Worm (Caenorhabditis elegans) whole organism, L4/young adult: ENCODE results near the gene F13E6.2.

Source experiments
- W03F9.2 ChIP-seq: fragments of 150-350 bp; optimal IDR thresholded peaks from 2 replicates; lab custom pipeline; 2014; ENCODE audit warnings: missing biosample characterization, missing genetic modification characterization
- dao-5 ChIP-seq: sonication (generic microtip); optimal IDR thresholded peaks from 2 replicates; lab custom pipeline; 2016; ENCODE audit warnings: missing genotype, missing genetic modification characterization, moderate library complexity, missing compliant biosample characterization
- him-1 ChIP-seq: sonication (generic microtip); optimal IDR thresholded peaks from 2 replicates; lab custom pipeline; 2016; ENCODE audit warnings: missing genotype, missing genetic modification reagents, missing genetic modification characterization, missing compliant biosample characterization

DNA sequence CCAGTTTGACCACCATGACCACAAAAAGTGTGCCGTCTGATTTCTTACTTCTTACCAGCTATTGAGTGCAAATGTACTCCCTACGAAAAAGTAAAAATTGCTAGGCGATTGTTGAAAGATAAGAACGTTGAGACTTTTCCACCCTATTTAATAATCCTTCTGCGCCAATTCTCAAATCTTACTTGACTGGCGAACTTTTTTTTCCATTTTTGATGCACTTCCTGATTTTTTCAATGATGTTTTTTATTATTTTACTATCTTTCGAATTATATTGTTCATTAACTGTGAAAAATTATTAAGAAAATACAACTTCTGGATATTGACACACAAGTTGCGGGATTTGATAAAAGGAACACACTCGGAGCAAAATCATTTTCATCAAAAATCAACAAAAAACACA is 38.5 kb downstream of the F13E6.2 start, which contains the start of gene daf-12:
- TF ChIP-seq him-1 (no peak), dao-5 (tag; lab: Kevin White, UChicago) (no peak), W03F9.2 (tag; lab: Kevin White, UChicago) (no peak)
